Fruit fly (Drosophila melanogaster): ENCODE data around the gene CG5880.

dm6 chr3R:27151516-27151823, 34.9 kb downstream of the CG5880 start, which contains the start of gene Men-b:
- TF ChIP-seq Blimp-1 (GFP tag; optimal IDR thresholded peaks at IDR 0.05) (no peak), Dref (GFP tag; IDR thresholded peaks at IDR 0.05) (peak; percentile 50), Bdp1 (GFP tag; optimal IDR thresholded peaks at IDR 0.05) (no peak), CG15073 (GFP tag; optimal IDR thresholded peaks at IDR 0.05) (no peak), stwl (tag; optimal IDR thresholded peaks at IDR 0.05) (peak; percentile 49)

Data from whole organism, embryonic.